Fruit fly (Drosophila melanogaster): Measurements from ENCODE around the gene aspr.

DNA sequence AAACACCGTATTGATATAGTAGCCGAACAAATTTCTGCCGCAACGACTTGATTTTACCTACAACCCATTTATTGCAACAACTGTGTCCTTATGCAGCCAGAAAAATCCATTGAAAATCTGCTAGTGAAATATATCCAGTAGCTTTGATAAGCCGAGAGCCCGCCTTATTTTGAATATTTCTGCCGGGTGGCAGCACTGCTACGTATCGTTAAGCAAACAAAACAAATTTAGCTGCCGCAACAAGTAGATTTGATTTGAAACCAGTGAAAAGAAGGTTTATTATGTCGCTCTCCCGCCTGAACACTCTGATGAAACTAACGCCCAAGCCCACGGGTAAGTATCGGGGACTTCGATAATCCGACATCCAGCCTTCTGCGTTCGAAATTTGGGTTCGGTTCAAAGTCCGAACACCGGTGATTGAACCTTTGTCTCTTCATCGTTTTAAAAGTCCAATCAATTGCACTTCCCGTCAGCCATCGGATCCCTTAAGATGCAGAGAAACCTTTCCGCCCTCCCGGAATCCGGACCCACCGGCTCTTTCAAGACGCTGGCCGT lies 18.6 kb downstream of the aspr start, which contains the start of gene CG9577:
- peak; percentile 32 for TF ChIP-seq CG17806 (tag; optimal IDR thresholded peaks at IDR 0.05)
- peak; percentile 48 for TF ChIP-seq CG8301 (tag; optimal IDR thresholded peaks at IDR 0.05)
- TF ChIP-seq Ets98B (GFP tag; IDR thresholded peaks at IDR 0.05) = peak; percentile 21; the same call in 1 of the 2 replicates
- no peak for TF ChIP-seq CG9948 (tag; optimal IDR thresholded peaks at IDR 0.05)
- TF ChIP-seq CG4496 (GFP tag; IDR thresholded peaks at IDR 0.05) = peak; percentile 60; the same call in 1 of the 3 replicates
- no peak for TF ChIP-seq rn (GFP tag; IDR thresholded peaks at IDR 0.05)
- TF ChIP-seq CG10348 (GFP tag; IDR thresholded peaks at IDR 0.05) = no peak
- TF ChIP-seq Pif1B (GFP tag; optimal IDR thresholded peaks at IDR 0.05) = peak; percentile 48
- TF ChIP-seq CG8159 (tag; optimal IDR thresholded peaks at IDR 0.05) = peak; percentile 30
- TF ChIP-seq fd96Ca (GFP tag; IDR thresholded peaks at IDR 0.05) = peak; percentile 21; the same call in 1 of the 3 replicates
- peak; percentile 87 for TF ChIP-seq EcR (GFP tag; optimal IDR thresholded peaks at IDR 0.05)
- peak; percentile 66 for TF ChIP-seq CG14655 (GFP tag; optimal IDR thresholded peaks at IDR 0.05)
- TF ChIP-seq CG12605 (GFP tag; IDR thresholded peaks at IDR 0.05) = peak; percentile 78
- peak; percentile 37 for TF ChIP-seq CG15710 (tag; optimal IDR thresholded peaks at IDR 0.05)

Measured in whole organism, pupa.